Worm (Caenorhabditis elegans) whole organism, L2 larva: ENCODE data around the gene T26G10.3.
A peak's percentile ranks its signal among the peaks of the same experiment; 100 is the strongest.

ENCODE experiments used
- C34F6.9 ChIP-seq: fragments of 150-350 bp; optimal IDR thresholded peaks from 2 replicates; lab custom pipeline; 2014; ENCODE audit warnings: missing biosample characterization, missing genetic modification characterization
- Y55F3AM.14 ChIP-seq: fragments of 200-800 bp; sonication (Bioruptor generic); optimal IDR thresholded peaks from 2 replicates; lab custom pipeline; 2018; ENCODE audit warnings: mild to moderate bottlenecking, missing genetic modification characterization, missing compliant biosample characterization
- aly-2 ChIP-seq: fragments of 150-350 bp; optimal IDR thresholded peaks from 2 replicates; lab custom pipeline; 2014; ENCODE audit warnings: missing biosample characterization, missing genetic modification characterization
- ama-1 ChIP-seq: fragments of 150-350 bp; optimal IDR thresholded peaks from 2 replicates; lab custom pipeline; 2018; ENCODE audit warnings: inconsistent platforms
- blmp-1 ChIP-seq: sonication (generic microtip); optimal IDR thresholded peaks from 2 replicates; lab custom pipeline; 2017; ENCODE audit warnings: missing genetic modification characterization, mild to moderate bottlenecking, missing compliant biosample characterization, antibody characterized with exemption, moderate library complexity; ENCODE audit not compliant: insufficient read depth
- ceh-16 ChIP-seq: fragments of 150-350 bp; optimal IDR thresholded peaks from 2 replicates; lab custom pipeline; 2014; ENCODE audit warnings: missing biosample characterization, missing genetic modification characterization
- ceh-82 ChIP-seq: fragments of 150-350 bp; optimal IDR thresholded peaks from 2 replicates; lab custom pipeline; 2014; ENCODE audit warnings: missing biosample characterization, missing genetic modification characterization
- crh-2 ChIP-seq: sonication (generic microtip); optimal IDR thresholded peaks from 2 replicates; lab custom pipeline; 2017; ENCODE audit warnings: missing biosample characterization, missing genetic modification characterization
- dmd-4 ChIP-seq: sonication (generic microtip); optimal IDR thresholded peaks from 2 replicates; lab custom pipeline; 2017; ENCODE audit warnings: missing biosample characterization, missing genetic modification characterization
- elt-3 ChIP-seq: sonication (generic microtip); optimal IDR thresholded peaks from 2 replicates; lab custom pipeline; 2017; ENCODE audit warnings: missing biosample characterization, missing genetic modification characterization
- gmeb-1 ChIP-seq: fragments of 150-350 bp; optimal IDR thresholded peaks from 2 replicates; lab custom pipeline; 2014; ENCODE audit warnings: missing biosample characterization, missing genetic modification characterization
- lin-11 ChIP-seq: fragments of 150-350 bp; sonication (generic microtip); optimal IDR thresholded peaks from 2 replicates; lab custom pipeline; 2014; ENCODE audit warnings: missing biosample characterization, missing genetic modification characterization, inconsistent platforms, mixed read lengths
- lin-13 ChIP-seq: fragments of 150-350 bp; optimal IDR thresholded peaks from 2 replicates; lab custom pipeline; 2014; ENCODE audit warnings: missing biosample characterization, missing genetic modification reagents, missing genetic modification characterization
- lsy-2 ChIP-seq, 2 experiments: fragments of 150-350 bp in 1 of 2; sonication (generic microtip) in 1 of 2; optimal IDR thresholded peaks; 2 replicates each; lab custom pipeline; 2014 to 2017; ENCODE audit warnings: missing biosample characterization in 2 of 2, missing genetic modification characterization in 2 of 2
- mab-5 ChIP-seq: fragments of 150-350 bp; optimal IDR thresholded peaks from 2 replicates; lab custom pipeline; 2014; ENCODE audit warnings: missing biosample characterization, missing genetic modification characterization
- mbf-1 ChIP-seq: sonication (generic microtip); optimal IDR thresholded peaks from 2 replicates; lab custom pipeline; 2017; ENCODE audit warnings: missing biosample characterization, missing genetic modification characterization
- mdl-1 ChIP-seq, 2 experiments: fragments of 150-350 bp in 1 of 2; sonication (generic microtip) in 1 of 2; optimal IDR thresholded peaks; 2 replicates each; lab custom pipeline; 2017; ENCODE audit warnings: missing biosample characterization in 2 of 2, missing genetic modification characterization in 2 of 2
- nhr-10 ChIP-seq: sonication (generic microtip); optimal IDR thresholded peaks from 2 replicates; lab custom pipeline; 2017; ENCODE audit warnings: missing biosample characterization, missing genetic modification characterization
- nhr-11 ChIP-seq: fragments of 150-350 bp; optimal IDR thresholded peaks from 2 replicates; lab custom pipeline; 2014; ENCODE audit warnings: missing biosample characterization, missing genetic modification characterization
- nhr-129 ChIP-seq: fragments of 150-350 bp; optimal IDR thresholded peaks from 2 replicates; lab custom pipeline; 2014; ENCODE audit warnings: missing biosample characterization, missing genetic modification characterization
- nhr-23 ChIP-seq: fragments of 150-350 bp; optimal IDR thresholded peaks from 2 replicates; lab custom pipeline; 2014; ENCODE audit warnings: missing biosample characterization, missing genetic modification reagents, missing genetic modification characterization
- nhr-237 ChIP-seq: fragments of 150-350 bp; optimal IDR thresholded peaks from 2 replicates; lab custom pipeline; 2014; ENCODE audit warnings: missing biosample characterization, missing genetic modification characterization
- nhr-25 ChIP-seq: fragments of 150-350 bp; sonication (generic microtip); optimal IDR thresholded peaks from 3 replicates; lab custom pipeline; 2014; ENCODE audit warnings: missing biosample characterization, missing genetic modification characterization
- nhr-6 ChIP-seq: fragments of 150-350 bp; optimal IDR thresholded peaks from 2 replicates; lab custom pipeline; 2014; ENCODE audit warnings: missing biosample characterization, missing genetic modification characterization
- nhr-77 ChIP-seq: fragments of 150-350 bp; optimal IDR thresholded peaks from 2 replicates; lab custom pipeline; 2014; ENCODE audit warnings: missing biosample characterization, missing genetic modification characterization
- peb-1 ChIP-seq: fragments of 150-350 bp; optimal IDR thresholded peaks from 2 replicates; lab custom pipeline; 2014; ENCODE audit warnings: missing biosample characterization, missing genetic modification characterization
- sem-4 ChIP-seq: fragments of 150-350 bp; optimal IDR thresholded peaks from 2 replicates; lab custom pipeline; 2014; ENCODE audit warnings: missing biosample characterization, missing genetic modification reagents, missing genetic modification characterization
- skn-1 ChIP-seq: sonication (generic microtip); optimal IDR thresholded peaks from 2 replicates; lab custom pipeline; 2017; ENCODE audit warnings: missing biosample characterization, missing genetic modification characterization
- sma-3 ChIP-seq: sonication (generic microtip); optimal IDR thresholded peaks from 2 replicates; lab custom pipeline; 2016; ENCODE audit warnings: missing genetic modification reagents, missing genetic modification characterization, missing compliant biosample characterization
- sma-9 ChIP-seq, 2 experiments: fragments of 150-350 bp in 1 of 2; sonication (generic microtip) in 1 of 2; optimal IDR thresholded peaks; 2 replicates each; lab custom pipeline; 2014 to 2016; ENCODE audit warnings: missing genetic modification characterization in 2 of 2, mild to moderate bottlenecking in 1 of 2, missing biosample characterization in 1 of 2, missing compliant biosample characterization in 1 of 2, missing genetic modification reagents in 1 of 2, moderate library complexity in 1 of 2
- snpc-4 ChIP-seq: fragments of 150-350 bp; optimal IDR thresholded peaks from 2 replicates; lab custom pipeline; 2014; ENCODE audit warnings: missing biosample characterization, missing genetic modification characterization
- unc-39 ChIP-seq: fragments of 150-350 bp; optimal IDR thresholded peaks from 2 replicates; lab custom pipeline; 2014; ENCODE audit warnings: missing biosample characterization, missing genetic modification characterization
- unc-55 ChIP-seq: fragments of 150-350 bp; sonication (generic microtip); optimal IDR thresholded peaks from 3 replicates; lab custom pipeline; 2014; ENCODE audit warnings: missing biosample characterization, missing genetic modification reagents, missing genetic modification characterization
- unc-62 ChIP-seq: fragments of 150-350 bp; optimal IDR thresholded peaks from 2 replicates; lab custom pipeline; 2014; ENCODE audit warnings: missing biosample characterization, missing genetic modification reagents, missing genetic modification characterization
- ztf-1 ChIP-seq: fragments of 200-800 bp; sonication (Bioruptor generic); conservative IDR thresholded peaks from 2 replicates; pipeline ENCODE4 v1.3.6; 2022; ENCODE audit warnings: missing genetic modification characterization, missing compliant biosample characterization
- ztf-11 ChIP-seq: sonication (generic microtip); optimal IDR thresholded peaks from 2 replicates; lab custom pipeline; 2017; ENCODE audit warnings: missing biosample characterization, missing genetic modification characterization
- ztf-4 ChIP-seq: fragments of 150-350 bp; optimal IDR thresholded peaks from 2 replicates; lab custom pipeline; 2014; ENCODE audit warnings: missing biosample characterization, missing genetic modification characterization

The T26G10.3 gene

ce11 chrIII:9443417-9444027, 30.3 kb upstream of the T26G10.3 start, which contains the start of gene pir-2 (continued):
- TF ChIP-seq peb-1 (no peak), nhr-10 (tag; lab: Kevin White, UChicago) (no peak), mdl-1 (tag; optimal IDR thresholded peaks at IDR 0.05; lab: Kevin White, UChicago) (peak; percentile 28 to 46), nhr-25 (peak; percentile 68), gmeb-1 (tag; lab: Kevin White, UChicago) (peak; percentile 92), unc-55 (GFP tag; lab: Kevin White, UChicago) (peak; percentile 97), aly-2 (tag; lab: Kevin White, UChicago) (no peak), lin-11 (peak; percentile 90), sma-3 (GFP tag; lab: Kevin White, UChicago) (peak; percentile 78), C34F6.9 (tag; lab: Kevin White, UChicago) (peak; percentile 74), nhr-6 (tag; lab: Kevin White, UChicago) (peak; percentile 41), blmp-1 (tag; lab: Kevin White, UChicago) (peak; percentile 27), nhr-11 (tag; lab: Kevin White, UChicago) (no peak), nhr-129 (tag; lab: Kevin White, UChicago) (peak; percentile 92), ztf-4 (tag; lab: Kevin White, UChicago) (peak; percentile 63), skn-1 (tag; lab: Kevin White, UChicago) (no peak), sma-9 (GFP tag; optimal IDR thresholded peaks at IDR 0.05; lab: Kevin White, UChicago) (peak; percentile 81), sma-9 (tag; optimal IDR thresholded peaks at IDR 0.05; lab: Kevin White, UChicago) (no peak), ama-1 (lab: Kevin White, UChicago) (peak; percentile 65), lin-13 (GFP tag; lab: Kevin White, UChicago) (peak; percentile 90), snpc-4 (peak; percentile 79)
- TF ChIP-seq, all 48 proteins: peak for 26

- TF ChIP-seq crh-2 (tag; lab: Kevin White, UChicago) (no peak), skn-1 (tag; lab: Kevin White, UChicago) (no peak), nhr-23 (tag; lab: Kevin White, UChicago) (no peak), nhr-10 (tag; lab: Kevin White, UChicago) (no peak), sem-4 (no peak), snpc-4 (no peak), nhr-237 (tag; lab: Kevin White, UChicago) (no peak), mab-5 (tag; lab: Kevin White, UChicago) (no peak), unc-39 (no peak), sma-9 (GFP tag; optimal IDR thresholded peaks at IDR 0.05; lab: Kevin White, UChicago) (no peak), sma-9 (tag; optimal IDR thresholded peaks at IDR 0.05; lab: Kevin White, UChicago) (no peak), unc-55 (GFP tag; lab: Kevin White, UChicago) (no peak), nhr-129 (tag; lab: Kevin White, UChicago) (no peak)
Measured at ce11 chrIII:9442846-9443245, 29.6 kb upstream of the T26G10.3 start.

ce11 chrIII:9441133-9441532, 27.9 kb upstream of the T26G10.3 start, which contains the start of gene emb-30:
Gene emb-30, minus strand, starts transcription at chrIII:9441460.
- TF ChIP-seq ztf-11 (no peak), mbf-1 (tag; lab: Kevin White, UChicago) (no peak), skn-1 (tag; lab: Kevin White, UChicago) (no peak), sem-4 (peak; percentile 7), elt-3 (tag; lab: Kevin White, UChicago) (no peak), ztf-1 (GFP tag; lab: Robert Waterston, UW) (no peak), nhr-6 (tag; lab: Kevin White, UChicago) (peak; percentile 19), sma-3 (GFP tag; lab: Kevin White, UChicago) (no peak), snpc-4 (no peak), Y55F3AM.14 (GFP tag; lab: Kevin White, UChicago) (no peak), nhr-237 (tag; lab: Kevin White, UChicago) (no peak), ama-1 (lab: Kevin White, UChicago) (peak; percentile 31), nhr-10 (tag; lab: Kevin White, UChicago) (no peak), blmp-1 (tag; lab: Kevin White, UChicago) (no peak)

ce11 chrIII:9439399-9439798, 26.2 kb upstream of the T26G10.3 start, which contains the start of gene F54C8.1:
Gene F54C8.1, plus strand, starts transcription at chrIII:9439699.
- TF ChIP-seq ceh-16 (tag; lab: Kevin White, UChicago) (no peak), nhr-11 (tag; lab: Kevin White, UChicago) (no peak), unc-62 (no peak), nhr-237 (tag; lab: Kevin White, UChicago) (no peak), lsy-2 (tag; optimal IDR thresholded peaks at IDR 0.05; lab: Kevin White, UChicago) (no peak), nhr-23 (tag; lab: Kevin White, UChicago) (no peak), mab-5 (tag; lab: Kevin White, UChicago) (no peak), lin-11 (no peak), lin-13 (GFP tag; lab: Kevin White, UChicago) (no peak), nhr-129 (tag; lab: Kevin White, UChicago) (no peak), blmp-1 (tag; lab: Kevin White, UChicago) (no peak), ceh-82 (no peak), sma-3 (GFP tag; lab: Kevin White, UChicago) (no peak), dmd-4 (no peak), unc-55 (GFP tag; lab: Kevin White, UChicago) (no peak), peb-1 (no peak), nhr-77 (no peak), mdl-1 (tag; optimal IDR thresholded peaks at IDR 0.05; lab: Kevin White, UChicago) (no peak), nhr-25 (no peak), crh-2 (tag; lab: Kevin White, UChicago) (no peak)
